Worm (Caenorhabditis elegans): Measurements from ENCODE around the gene pah-1.

- TF ChIP-seq hlh-30 (tag; optimal IDR thresholded peaks at IDR 0.05; ENCODE audit: insufficient read depth) (no peak), nhr-11 (tag; optimal IDR thresholded peaks at IDR 0.05) (no peak)
These were observed 23.2 kb upstream of the pah-1 start, which contains the start of gene F07H5.13 for ce11 chrII:8789828-8790558.
